Fruit fly (Drosophila melanogaster): ENCODE measurements around the gene CG3808.

dm6 chr3L:19004120-19004519 lies 3.7 kb upstream of the CG3808 start:
- TF ChIP-seq Smox (GFP tag; optimal IDR thresholded peaks at IDR 0.05) (no peak), ss (GFP tag; optimal IDR thresholded peaks at IDR 0.05) (no peak), CG32006 (GFP tag; optimal IDR thresholded peaks at IDR 0.05) (no peak), vri (GFP tag; optimal IDR thresholded peaks at IDR 0.05) (no peak), CG1621 (tag; optimal IDR thresholded peaks at IDR 0.05) (no peak), spab (GFP tag; optimal IDR thresholded peaks at IDR 0.05) (no peak), Ets21C (GFP tag; optimal IDR thresholded peaks at IDR 0.05) (no peak), dac (GFP tag; optimal IDR thresholded peaks at IDR 0.05) (no peak), CG6854 (GFP tag; optimal IDR thresholded peaks at IDR 0.05) (no peak), CG8632 (GFP tag; optimal IDR thresholded peaks at IDR 0.05) (no peak)
